Fruit fly (Drosophila melanogaster): ENCODE results near the gene mor.
A peak's percentile ranks its signal among the peaks of the same experiment; 100 is the strongest.

Gene mor

DNA sequence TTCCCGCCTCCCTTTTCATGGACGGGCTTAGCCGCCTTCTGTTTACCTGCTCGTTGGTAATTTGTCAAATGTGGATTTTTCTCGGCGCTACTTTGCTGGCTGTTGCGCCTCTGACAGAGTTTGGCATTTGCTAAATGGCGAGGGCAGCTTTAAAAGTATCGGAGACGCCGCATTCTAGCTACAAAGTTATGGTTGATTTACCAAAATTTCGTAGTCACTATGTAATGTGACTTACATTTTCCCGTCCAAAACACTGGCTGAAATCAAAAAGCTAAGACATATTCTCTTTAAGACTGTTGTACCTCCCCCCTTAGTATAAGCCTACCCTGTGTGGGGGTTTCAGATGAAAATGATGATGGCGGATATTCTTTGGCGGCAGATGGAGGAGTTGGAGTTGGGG, 25.1 kb downstream of the mor start (continued):
- no peak; the same call in 1 of the 2 replicates for TF ChIP-seq E2f1 (GFP tag; IDR thresholded peaks at IDR 0.05)
- TF ChIP-seq Pdp1 (GFP tag; optimal IDR thresholded peaks at IDR 0.05), result no peak
- no peak for TF ChIP-seq Dp (GFP tag; optimal IDR thresholded peaks at IDR 0.05)
- no peak for TF ChIP-seq CG6683 (GFP tag; optimal IDR thresholded peaks at IDR 0.05)
- no peak for TF ChIP-seq CG7357 (GFP tag; IDR thresholded peaks at IDR 0.05)
- no peak for TF ChIP-seq run (tag; optimal IDR thresholded peaks at IDR 0.05)
- no peak for TF ChIP-seq Nf-YC (tag; optimal IDR thresholded peaks at IDR 0.05)
- no peak for TF ChIP-seq caup (GFP tag; optimal IDR thresholded peaks at IDR 0.05; ENCODE audit: severe bottlenecking)
- TF ChIP-seq onecut (GFP tag; IDR thresholded peaks at IDR 0.05), result no peak
- TF ChIP-seq slbo (GFP tag; IDR thresholded peaks at IDR 0.05), result 0 out of 2 replicates have a peak, but pooled peaks have one; percentile 36
- no peak for TF ChIP-seq ara (GFP tag; IDR thresholded peaks at IDR 0.05)
- no peak for TF ChIP-seq CG10565 (GFP tag; optimal IDR thresholded peaks at IDR 0.05)
- no peak for TF ChIP-seq Hr51 (GFP tag; optimal IDR thresholded peaks at IDR 0.05)
- no peak for TF ChIP-seq CG1233 (GFP tag; optimal IDR thresholded peaks at IDR 0.05)
- TF ChIP-seq Drgx (GFP tag; IDR thresholded peaks at IDR 0.05), result no peak
- TF ChIP-seq CG13287 (GFP tag; IDR thresholded peaks at IDR 0.05; ENCODE audit: partially characterized antibody), result no peak
- TF ChIP-seq CG11456 (GFP tag; IDR thresholded peaks at IDR 0.05), result 0 out of 3 replicates have a peak, but pooled peaks have one; percentile 57
- TF ChIP-seq sna (GFP tag; IDR thresholded peaks at IDR 0.05; ENCODE audit: partially characterized antibody), result no peak
- TF ChIP-seq nau (GFP tag; optimal IDR thresholded peaks at IDR 0.05), result no peak
- TF ChIP-seq fd96Cb (tag; optimal IDR thresholded peaks at IDR 0.05), result no peak
- no peak for TF ChIP-seq CG14710 (tag; optimal IDR thresholded peaks at IDR 0.05)
- TF ChIP-seq CG7745 (tag; optimal IDR thresholded peaks at IDR 0.05), result no peak
- no peak for TF ChIP-seq CG15269 (tag; optimal IDR thresholded peaks at IDR 0.05)
- no peak for TF ChIP-seq CG12769 (tag; optimal IDR thresholded peaks at IDR 0.05)
- no peak for TF ChIP-seq jing (GFP tag; optimal IDR thresholded peaks at IDR 0.05)
- no peak for TF ChIP-seq exex (tag; optimal IDR thresholded peaks at IDR 0.05)
- no peak for TF ChIP-seq bab2 (GFP tag; optimal IDR thresholded peaks at IDR 0.05)
- no peak for TF ChIP-seq CG12299 (tag; optimal IDR thresholded peaks at IDR 0.05)
- no peak for TF ChIP-seq CG15514 (GFP tag; optimal IDR thresholded peaks at IDR 0.05)
- no peak for TF ChIP-seq pnt (GFP tag; optimal IDR thresholded peaks at IDR 0.05)
- TF ChIP-seq hkb (optimal IDR thresholded peaks at IDR 0.05), result peak; percentile 62
- TF ChIP-seq hkb (GFP tag; IDR thresholded peaks at IDR 0.05), result no peak
- TF ChIP-seq CG18599 (GFP tag; optimal IDR thresholded peaks at IDR 0.05), result peak; percentile 35
- no peak for TF ChIP-seq CG17568 (GFP tag; optimal IDR thresholded peaks at IDR 0.05)
- TF ChIP-seq CG2889 (GFP tag; IDR thresholded peaks at IDR 0.05), result no peak
- peak; percentile 44; the same call in 1 of the 2 replicates for TF ChIP-seq CG9932 (GFP tag; IDR thresholded peaks at IDR 0.05)
- no peak for TF ChIP-seq Tbp (GFP tag; optimal IDR thresholded peaks at IDR 0.05)
- TF ChIP-seq grau (tag; optimal IDR thresholded peaks at IDR 0.05), result no peak
- TF ChIP-seq Xrp1 (GFP tag; IDR thresholded peaks at IDR 0.05), result no peak
- no peak for TF ChIP-seq her (GFP tag; optimal IDR thresholded peaks at IDR 0.05)
- TF ChIP-seq Nf-YA (GFP tag; IDR thresholded peaks at IDR 0.05), result no peak
- TF ChIP-seq mld (GFP tag; IDR thresholded peaks at IDR 0.05; ENCODE audit: partially characterized antibody), result no peak
- no peak for TF ChIP-seq knrl (GFP tag; IDR thresholded peaks at IDR 0.05; ENCODE audit: partially characterized antibody)
- TF ChIP-seq CG11093 (GFP tag; IDR thresholded peaks at IDR 0.05), result no peak
- no peak for TF ChIP-seq ken (GFP tag; IDR thresholded peaks at IDR 0.05)
- no peak for TF ChIP-seq al (GFP tag; IDR thresholded peaks at IDR 0.05)

Data from whole organism, embryonic.